Fruit fly (Drosophila melanogaster): ENCODE measurements around the gene mol.

DNA sequence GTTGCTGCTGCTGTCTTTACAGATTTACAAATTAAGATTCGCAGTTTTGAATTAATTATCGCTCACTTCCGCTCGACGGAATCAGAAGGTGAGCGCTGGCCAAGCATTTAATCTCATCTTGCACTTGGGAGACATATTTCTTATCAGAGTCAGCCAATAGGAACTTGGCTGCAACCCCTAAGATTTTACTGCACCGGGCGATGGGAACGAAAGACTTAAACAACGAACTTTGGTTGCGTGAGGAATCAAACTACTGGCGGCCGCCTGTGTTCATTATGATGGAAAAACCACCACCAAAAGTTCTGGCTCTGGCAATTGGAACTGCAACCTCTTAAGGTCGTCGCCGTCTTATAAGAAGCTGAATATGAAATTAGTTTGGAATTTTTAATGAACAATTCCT is 46.4 kb upstream of the mol start:
- no peak for TF ChIP-seq CG14655 (GFP tag; optimal IDR thresholded peaks at IDR 0.05)
- no peak for TF ChIP-seq fd96Ca (GFP tag; IDR thresholded peaks at IDR 0.05)

Data from whole organism, pupa.